Worm (Caenorhabditis elegans) whole organism, late embryonic: ENCODE measurements around the gene acds-10.

Source experiments
- C08G9.2 ChIP-seq: sonication (generic microtip); optimal IDR thresholded peaks from 2 replicates; lab custom pipeline; 2016; ENCODE audit warnings: mild to moderate bottlenecking, missing genetic modification characterization, moderate library complexity, missing compliant biosample characterization
- K09A11.1 ChIP-seq: sonication (generic microtip); optimal IDR thresholded peaks from 2 replicates; lab custom pipeline; 2017; ENCODE audit warnings: antibody characterized with exemption, mild to moderate bottlenecking, missing genetic modification characterization, missing compliant biosample characterization; ENCODE audit not compliant: insufficient read depth
- T23F11.4 ChIP-seq: fragments of 200-800 bp; sonication (Bioruptor generic); optimal IDR thresholded peaks from 2 replicates; lab custom pipeline; 2018; ENCODE audit warnings: mild to moderate bottlenecking, missing genetic modification characterization, missing compliant biosample characterization
- ahr-1 ChIP-seq: sonication (generic microtip); optimal IDR thresholded peaks from 2 replicates; lab custom pipeline; 2016; ENCODE audit warnings: missing genetic modification characterization, missing compliant biosample characterization
- ama-1 ChIP-seq: fragments of 150-350 bp; optimal IDR thresholded peaks from 2 replicates; lab custom pipeline; 2014
- ceh-19 ChIP-seq: fragments of 200-800 bp; sonication (Bioruptor generic); optimal IDR thresholded peaks from 2 replicates; lab custom pipeline; 2018; ENCODE audit warnings: mild to moderate bottlenecking, missing genetic modification characterization, missing compliant biosample characterization
- ceh-22 ChIP-seq: sonication (generic microtip); optimal IDR thresholded peaks from 2 replicates; lab custom pipeline; 2017; ENCODE audit warnings: missing biosample characterization, missing genetic modification characterization
- ceh-24 ChIP-seq: sonication (generic microtip); optimal IDR thresholded peaks from 2 replicates; lab custom pipeline; 2016; ENCODE audit warnings: mild to moderate bottlenecking, missing genetic modification characterization, missing compliant biosample characterization
- ceh-31 ChIP-seq: sonication (generic microtip); optimal IDR thresholded peaks from 2 replicates; lab custom pipeline; 2016; ENCODE audit warnings: missing genetic modification characterization, missing compliant biosample characterization
- ceh-45 ChIP-seq: fragments of 200-800 bp; sonication (Bioruptor generic); IDR thresholded peaks from 2 replicates; pipeline ENCODE4 v1.3.6; 2022; ENCODE audit warnings: missing genetic modification reagents, missing genetic modification characterization, missing compliant biosample characterization
- ceh-9 ChIP-seq: sonication (generic microtip); optimal IDR thresholded peaks from 2 replicates; lab custom pipeline; 2016; ENCODE audit warnings: mild to moderate bottlenecking, missing genetic modification characterization, inconsistent platforms, missing compliant biosample characterization
- che-1 ChIP-seq: sonication (generic microtip); optimal IDR thresholded peaks from 2 replicates; lab custom pipeline; 2016; ENCODE audit warnings: mild to moderate bottlenecking, missing genetic modification characterization, missing compliant biosample characterization
- elt-2 ChIP-seq: sonication (generic microtip); optimal IDR thresholded peaks from 2 replicates; lab custom pipeline; 2016; ENCODE audit warnings: missing genetic modification reagents, missing genetic modification characterization, missing compliant biosample characterization
- elt-4 ChIP-seq: sonication (generic microtip); optimal IDR thresholded peaks from 2 replicates; lab custom pipeline; 2016; ENCODE audit warnings: missing genetic modification characterization, missing compliant biosample characterization
- ets-4 ChIP-seq: sonication (generic microtip); optimal IDR thresholded peaks from 2 replicates; lab custom pipeline; 2016; ENCODE audit warnings: missing genetic modification characterization, missing compliant biosample characterization
- fkh-10 ChIP-seq: fragments of 150-350 bp; optimal IDR thresholded peaks from 2 replicates; lab custom pipeline; 2014; ENCODE audit warnings: missing biosample characterization, missing genetic modification reagents, missing genetic modification characterization
- fkh-6 ChIP-seq: sonication (generic microtip); optimal IDR thresholded peaks from 2 replicates; lab custom pipeline; 2016; ENCODE audit warnings: missing genetic modification characterization, missing compliant biosample characterization
- hlh-30 ChIP-seq: sonication (generic microtip); optimal IDR thresholded peaks from 2 replicates; lab custom pipeline; 2017; ENCODE audit warnings: antibody characterized with exemption, missing genetic modification characterization, missing compliant biosample characterization; ENCODE audit not compliant: insufficient read depth
- hlh-8 ChIP-seq: sonication (generic microtip); optimal IDR thresholded peaks from 2 replicates; lab custom pipeline; 2016; ENCODE audit warnings: missing genotype, missing genetic modification characterization, missing compliant biosample characterization
- lim-6 ChIP-seq: sonication (generic microtip); optimal IDR thresholded peaks from 2 replicates; lab custom pipeline; 2016; ENCODE audit warnings: missing genetic modification characterization, missing compliant biosample characterization
- lin-11 ChIP-seq: fragments of 200-800 bp; sonication (Bioruptor generic); optimal IDR thresholded peaks from 2 replicates; lab custom pipeline; 2018; ENCODE audit warnings: mild to moderate bottlenecking, missing genetic modification characterization, missing compliant biosample characterization
- madf-2 ChIP-seq: sonication (generic microtip); optimal IDR thresholded peaks from 2 replicates; lab custom pipeline; 2017; ENCODE audit warnings: missing genetic modification characterization, missing compliant biosample characterization
- nfya-1 ChIP-seq: sonication (generic microtip); optimal IDR thresholded peaks from 2 replicates; lab custom pipeline; 2017; ENCODE audit warnings: missing genetic modification characterization, mild to moderate bottlenecking, missing compliant biosample characterization, antibody characterized with exemption, moderate library complexity
- nhr-11 ChIP-seq: fragments of 150-350 bp; optimal IDR thresholded peaks from 2 replicates; lab custom pipeline; 2014; ENCODE audit warnings: missing biosample characterization, missing genetic modification characterization
- npax-4 ChIP-seq: sonication (generic microtip); optimal IDR thresholded peaks from 2 replicates; lab custom pipeline; 2016; ENCODE audit warnings: missing genetic modification characterization, missing compliant biosample characterization
- odd-2 ChIP-seq: sonication (generic microtip); optimal IDR thresholded peaks from 2 replicates; lab custom pipeline; 2017; ENCODE audit warnings: antibody characterized with exemption, mild to moderate bottlenecking, missing genetic modification characterization, missing compliant biosample characterization
- pag-3 ChIP-seq: sonication (generic microtip); optimal IDR thresholded peaks from 2 replicates; lab custom pipeline; 2016; ENCODE audit warnings: missing compliant biosample characterization, missing genetic modification characterization, borderline replicate concordance
- pat-9 ChIP-seq: fragments of 200-800 bp; sonication (Bioruptor generic); optimal IDR thresholded peaks from 2 replicates; lab custom pipeline; 2018; ENCODE audit warnings: mild to moderate bottlenecking, missing genetic modification characterization, moderate library complexity, missing compliant biosample characterization
- pax-1 ChIP-seq: fragments of 150-350 bp; optimal IDR thresholded peaks from 2 replicates; lab custom pipeline; 2014; ENCODE audit warnings: missing biosample characterization, missing genetic modification characterization
- pha-4 ChIP-seq: fragments of 150-350 bp; optimal IDR thresholded peaks from 2 replicates; lab custom pipeline; 2018; ENCODE audit warnings: missing biosample characterization, missing genetic modification reagents, missing genetic modification characterization
- pqm-1 ChIP-seq: sonication (generic microtip); optimal IDR thresholded peaks from 2 replicates; lab custom pipeline; 2016; ENCODE audit warnings: missing genetic modification characterization, missing compliant biosample characterization
- ref-2 ChIP-seq: sonication (generic microtip); optimal IDR thresholded peaks from 2 replicates; lab custom pipeline; 2016; ENCODE audit warnings: missing genetic modification characterization, missing compliant biosample characterization
- rnt-1 ChIP-seq: sonication (generic microtip); optimal IDR thresholded peaks from 2 replicates; lab custom pipeline; 2016; ENCODE audit warnings: missing genetic modification characterization, missing compliant biosample characterization
- sdc-2 ChIP-seq: sonication (generic microtip); optimal IDR thresholded peaks from 2 replicates; lab custom pipeline; 2016; ENCODE audit warnings: missing genotype, missing genetic modification characterization, missing compliant biosample characterization
- sox-2 ChIP-seq: fragments of 200-800 bp; sonication (Bioruptor generic); IDR thresholded peaks from 2 replicates; pipeline ENCODE4 v1.3.6; 2022; ENCODE audit warnings: missing genetic modification reagents, missing genetic modification characterization, missing compliant biosample characterization
- syd-9 ChIP-seq: sonication (generic microtip); optimal IDR thresholded peaks from 2 replicates; lab custom pipeline; 2016; ENCODE audit warnings: mild to moderate bottlenecking, missing genetic modification characterization, moderate library complexity, missing compliant biosample characterization
- tbx-2 ChIP-seq: sonication (generic microtip); optimal IDR thresholded peaks from 2 replicates; lab custom pipeline; 2016; ENCODE audit warnings: missing genetic modification characterization, missing compliant biosample characterization
- tbx-7 ChIP-seq: sonication (generic microtip); optimal IDR thresholded peaks from 2 replicates; lab custom pipeline; 2016; ENCODE audit warnings: missing genotype, missing genetic modification characterization, missing compliant biosample characterization
- unc-55 ChIP-seq: sonication (generic microtip); optimal IDR thresholded peaks from 2 replicates; lab custom pipeline; 2017; ENCODE audit warnings: missing biosample characterization, missing genetic modification reagents, missing genetic modification characterization
- unc-86 ChIP-seq: sonication (generic microtip); optimal IDR thresholded peaks from 2 replicates; lab custom pipeline; 2016; ENCODE audit warnings: missing genetic modification characterization, missing compliant biosample characterization
- zip-5 ChIP-seq: sonication (generic microtip); optimal IDR thresholded peaks from 2 replicates; lab custom pipeline; 2016; ENCODE audit warnings: missing genetic modification characterization, missing compliant biosample characterization
- ztf-16 ChIP-seq: sonication (generic microtip); optimal IDR thresholded peaks from 2 replicates; lab custom pipeline; 2017; ENCODE audit warnings: missing genetic modification characterization, missing compliant biosample characterization

Gene acds-10

DNA sequence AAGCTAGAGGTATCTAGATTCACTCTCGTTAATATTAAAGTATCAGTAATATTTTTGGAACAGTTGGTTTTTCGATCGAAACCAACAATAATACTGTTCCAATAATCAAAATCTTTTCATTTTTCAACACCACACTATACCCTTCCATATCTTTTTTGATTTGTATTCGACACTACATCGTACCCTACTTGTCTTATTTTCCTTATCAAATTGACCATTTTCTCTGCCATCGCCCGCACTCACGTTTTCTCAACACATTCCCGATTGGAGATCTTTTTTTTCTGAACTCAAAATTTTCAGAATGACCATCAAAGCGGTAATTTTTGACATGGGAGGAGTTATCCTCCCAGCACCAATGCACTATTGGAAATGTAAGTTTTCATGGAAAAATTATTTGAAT is at the start of gene acds-10:
acds-10 (plus strand) TSS at position 301 of the 400 bp plus-strand sequence.
- TF ChIP-seq elt-2: no peak
- no peak for TF ChIP-seq sox-2 (GFP tag; lab: Robert Waterston, UW)
- TF ChIP-seq pqm-1 (tag; lab: Kevin White, UChicago): no peak
- no peak for TF ChIP-seq pat-9 (tag; lab: Kevin White, UChicago)
- TF ChIP-seq ztf-16: no peak
- TF ChIP-seq ceh-9 (tag; lab: Kevin White, UChicago): no peak
- no peak for TF ChIP-seq hlh-30
- TF ChIP-seq ets-4 (tag; lab: Kevin White, UChicago): no peak
- TF ChIP-seq odd-2 (tag; lab: Kevin White, UChicago): no peak
- TF ChIP-seq unc-55: no peak
- no peak for TF ChIP-seq tbx-2 (tag; lab: Kevin White, UChicago)
- TF ChIP-seq fkh-10 (GFP tag; lab: Kevin White, UChicago): no peak
- TF ChIP-seq, all 69 proteins: peak for 0

DNA sequence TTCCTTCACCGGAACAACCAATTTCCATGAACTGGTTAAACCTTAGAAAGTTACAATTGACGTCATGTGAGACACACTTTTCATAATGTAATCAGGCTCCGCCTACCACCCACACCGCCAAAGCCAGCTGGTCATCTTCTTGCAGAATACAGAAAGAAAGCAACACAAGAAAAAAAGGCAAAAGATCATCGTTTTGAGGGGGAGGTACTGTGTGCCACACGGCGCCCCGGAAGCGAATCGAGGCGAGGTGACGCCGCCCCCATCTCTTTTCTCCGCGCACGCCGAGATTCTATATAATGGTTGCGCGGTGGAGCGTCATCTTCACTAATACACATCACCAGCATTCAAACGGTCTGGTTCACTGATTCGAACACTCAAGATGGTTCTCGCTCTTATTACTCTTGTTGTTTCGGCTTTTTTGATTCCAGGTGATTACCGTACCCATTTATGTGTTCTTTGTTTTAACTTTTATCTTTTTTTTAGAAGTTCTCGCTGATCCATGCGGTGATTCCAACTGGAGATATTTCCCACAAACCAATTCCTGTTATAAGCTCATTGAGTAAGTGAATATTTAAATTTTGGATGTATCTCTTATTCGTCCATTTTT is 47.7 kb upstream of the acds-10 start, which contains the start of gene clec-1:
clec-1 (plus strand) TSS at position 320 of the 607 bp plus-strand sequence.
- TF ChIP-seq syd-9 (tag; lab: Kevin White, UChicago): no peak
- no peak for TF ChIP-seq K09A11.1 (tag; lab: Kevin White, UChicago)
- TF ChIP-seq T23F11.4: no peak
- TF ChIP-seq ahr-1 (tag; lab: Kevin White, UChicago): no peak
- no peak for TF ChIP-seq ceh-24 (tag; lab: Kevin White, UChicago)
- TF ChIP-seq ref-2 (tag; lab: Kevin White, UChicago): no peak
- TF ChIP-seq ama-1 (lab: Kevin White, UChicago): no peak
- TF ChIP-seq hlh-30: no peak
- no peak for TF ChIP-seq ceh-45
- TF ChIP-seq pha-4 (tag; lab: Kevin White, UChicago): no peak
- no peak for TF ChIP-seq tbx-7
- TF ChIP-seq nhr-11: no peak

DNA sequence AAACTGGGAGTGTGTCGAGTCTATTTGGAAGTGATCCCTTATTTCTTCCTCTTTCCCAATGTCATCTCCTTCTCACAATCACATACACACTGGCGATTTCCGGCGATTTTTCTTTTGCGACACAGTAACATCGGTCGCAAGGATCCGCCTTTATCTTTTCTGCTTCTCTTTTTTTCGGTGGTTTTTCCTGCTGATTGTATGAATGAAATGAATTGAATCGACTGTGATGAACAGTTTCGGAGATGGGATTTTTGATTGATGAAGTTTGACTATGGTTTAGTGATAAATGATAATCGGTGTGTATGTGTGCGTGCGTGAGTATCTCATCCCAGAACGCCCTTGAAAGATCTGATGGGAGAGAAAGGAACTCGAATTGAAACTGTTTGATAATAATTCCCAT is 46.5 kb upstream of the acds-10 start:
- TF ChIP-seq ceh-24 (tag; lab: Kevin White, UChicago) (no peak), elt-4 (tag; lab: Kevin White, UChicago) (no peak), sdc-2 (tag; lab: Kevin White, UChicago) (no peak), pag-3 (tag; lab: Kevin White, UChicago) (no peak), zip-5 (tag; lab: Kevin White, UChicago) (no peak), ceh-45 (no peak), rnt-1 (tag; lab: Kevin White, UChicago) (no peak), pat-9 (tag; lab: Kevin White, UChicago) (no peak), ets-4 (tag; lab: Kevin White, UChicago) (no peak), sox-2 (GFP tag; lab: Robert Waterston, UW) (no peak), ceh-31 (no peak), npax-4 (tag; lab: Kevin White, UChicago) (no peak), che-1 (tag; lab: Kevin White, UChicago) (no peak), C08G9.2 (tag; lab: Kevin White, UChicago) (no peak), ahr-1 (tag; lab: Kevin White, UChicago) (no peak), unc-86 (tag; lab: Kevin White, UChicago) (no peak), ama-1 (lab: Kevin White, UChicago) (no peak), pax-1 (tag; lab: Kevin White, UChicago) (no peak), lim-6 (tag; lab: Kevin White, UChicago) (no peak)

DNA sequence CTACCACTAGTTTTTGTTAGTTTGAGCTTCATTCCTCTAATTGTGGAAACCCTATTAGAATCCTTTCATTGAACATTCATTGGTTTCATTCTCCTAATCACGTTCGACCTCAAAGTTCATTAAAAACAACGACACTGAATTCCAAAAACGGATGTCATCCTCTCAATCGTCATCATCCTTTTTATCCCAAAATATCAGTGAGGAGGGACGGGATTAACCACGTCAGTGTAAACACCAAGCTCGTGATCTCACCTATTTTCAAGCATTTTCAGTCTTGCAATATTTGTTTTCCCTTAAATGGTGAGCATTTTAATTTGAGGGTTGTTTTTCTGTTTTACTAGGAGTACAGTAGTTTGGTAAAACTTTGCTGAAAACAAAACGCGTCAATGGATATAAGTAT is 43.2 kb upstream of the acds-10 start:
- TF ChIP-seq ceh-19 (GFP tag; lab: Kevin White, UChicago) (no peak), fkh-10 (GFP tag; lab: Kevin White, UChicago) (no peak), madf-2 (tag; lab: Kevin White, UChicago) (no peak), nfya-1 (tag; lab: Kevin White, UChicago) (no peak), npax-4 (tag; lab: Kevin White, UChicago) (no peak), fkh-6 (tag; lab: Kevin White, UChicago) (no peak), ceh-24 (tag; lab: Kevin White, UChicago) (no peak), lin-11 (tag; lab: Kevin White, UChicago) (no peak), tbx-7 (no peak), hlh-30 (no peak), ceh-22 (no peak), unc-55 (no peak), pat-9 (tag; lab: Kevin White, UChicago) (no peak), unc-86 (tag; lab: Kevin White, UChicago) (no peak), hlh-8 (tag; lab: Kevin White, UChicago) (no peak)
- TF ChIP-seq, all 69 proteins: peak for 0
